Worm (Caenorhabditis elegans): ENCODE data around the gene B0250.5.

DNA sequence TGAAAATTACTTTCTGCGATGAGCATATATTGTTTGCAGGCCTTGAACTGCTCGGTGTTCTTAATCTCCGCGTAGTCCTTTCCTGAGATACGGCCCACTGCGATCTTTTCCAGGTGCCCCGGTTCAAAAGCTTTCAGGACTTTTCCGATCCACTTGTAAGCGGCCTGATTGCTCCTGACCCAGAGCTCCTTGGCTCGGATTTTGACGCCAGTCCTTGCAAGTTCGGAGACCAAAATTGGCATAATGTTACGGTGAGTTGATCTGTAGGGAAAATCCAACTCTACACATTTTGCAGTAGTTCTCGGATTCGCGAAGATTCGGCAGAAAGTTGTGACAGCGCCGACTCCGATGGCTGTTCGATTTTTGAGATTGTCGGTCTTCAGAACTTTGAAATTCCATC is 23.3 kb downstream of the B0250.5 start:
- no peak for TF ChIP-seq ceh-82 (tag; optimal IDR thresholded peaks at IDR 0.05)
- TF ChIP-seq ztf-4 (tag; optimal IDR thresholded peaks at IDR 0.05): no peak
- TF ChIP-seq mdl-1 (tag; optimal IDR thresholded peaks at IDR 0.05): no peak
- TF ChIP-seq lsy-2 (tag; optimal IDR thresholded peaks at IDR 0.05): no peak
- TF ChIP-seq nhr-77 (tag; optimal IDR thresholded peaks at IDR 0.05): no peak
- no peak for TF ChIP-seq nhr-25 (tag; optimal IDR thresholded peaks at IDR 0.05)
- TF ChIP-seq nhr-237 (tag; optimal IDR thresholded peaks at IDR 0.05): no peak
- no peak for TF ChIP-seq unc-62 (GFP tag; optimal IDR thresholded peaks at IDR 0.05)
- no peak for TF ChIP-seq nhr-23 (tag; optimal IDR thresholded peaks at IDR 0.05)
- TF ChIP-seq ama-1 (optimal IDR thresholded peaks at IDR 0.05): no peak
- TF ChIP-seq unc-55 (GFP tag; optimal IDR thresholded peaks at IDR 0.05): no peak
- no peak for TF ChIP-seq aly-2 (tag; optimal IDR thresholded peaks at IDR 0.05)
- no peak for TF ChIP-seq fos-1 (tag; optimal IDR thresholded peaks at IDR 0.05)
- TF ChIP-seq lin-13 (GFP tag; optimal IDR thresholded peaks at IDR 0.05): no peak
